Fruit fly (Drosophila melanogaster) whole organism, embryonic: Measurements from ENCODE around the gene CG32023.

Source experiments
- ATbp ChIP-seq: fragments of 200-800 bp; sonication (Bioruptor generic); optimal IDR thresholded peaks from 2 replicates; lab custom pipeline; 2017; ENCODE audit warnings: missing biosample characterization, mild to moderate bottlenecking, missing genetic modification characterization, missing genetic modification reagents
- Atf3 ChIP-seq: fragments of 200-800 bp; sonication (Bioruptor generic); optimal IDR thresholded peaks from 3 replicates; lab custom pipeline; 2016; ENCODE audit warnings: missing biosample characterization, missing genetic modification characterization
- B-H1 ChIP-seq: fragments of 200-800 bp; sonication (Bioruptor generic); IDR thresholded peaks from 3 replicates; pipeline ENCODE4 v1.3.6; 2022; ENCODE audit warnings: missing biosample characterization, missing genetic modification characterization
- CG10321 ChIP-seq: fragments of 200-800 bp; sonication (Bioruptor generic); IDR thresholded peaks from 2 replicates; pipeline ENCODE4 v1.3.6; 2022; ENCODE audit warnings: missing biosample characterization, missing genetic modification characterization
- CG10431 ChIP-seq: fragments of 200-800 bp; sonication (Bioruptor generic); optimal IDR thresholded peaks from 3 replicates; lab custom pipeline; 2018; ENCODE audit warnings: missing biosample characterization, mild to moderate bottlenecking, missing genetic modification characterization
- CG10543 ChIP-seq: fragments of 200-800 bp; sonication (Bioruptor generic); optimal IDR thresholded peaks from 3 replicates; lab custom pipeline; 2017; ENCODE audit warnings: missing biosample characterization, mild to moderate bottlenecking, missing genetic modification characterization, moderate library complexity
- CG10979 ChIP-seq: fragments of 200-800 bp; sonication (Bioruptor generic); optimal IDR thresholded peaks from 2 replicates; lab custom pipeline; 2018; ENCODE audit warnings: missing biosample characterization, mild to moderate bottlenecking, missing genetic modification characterization, moderate library complexity
- CG11456 ChIP-seq: fragments of 200-800 bp; sonication (Bioruptor generic); IDR thresholded peaks from 3 replicates; pipeline ENCODE4 v1.3.6; 2022; ENCODE audit warnings: missing biosample characterization, missing genetic modification characterization
- CG14441 ChIP-seq: fragments of 200-800 bp; sonication (Bioruptor generic); IDR thresholded peaks from 2 replicates; pipeline ENCODE4 v1.3.6; 2022; ENCODE audit warnings: missing biosample characterization, missing genetic modification characterization
- CG30403 ChIP-seq: fragments of 200-800 bp; sonication (Bioruptor generic); optimal IDR thresholded peaks from 3 replicates; lab custom pipeline; 2016; ENCODE audit warnings: missing biosample characterization, missing genetic modification characterization
- CG3163 ChIP-seq: fragments of 200-800 bp; sonication (Bioruptor generic); optimal IDR thresholded peaks from 3 replicates; lab custom pipeline; 2016; ENCODE audit warnings: missing biosample characterization, missing genetic modification characterization
- CG32532 ChIP-seq: fragments of 200-800 bp; sonication (Bioruptor generic); IDR thresholded peaks from 2 replicates; pipeline ENCODE4 v1.3.6; 2022; ENCODE audit warnings: missing biosample characterization, missing genetic modification characterization
- CG3838 ChIP-seq: fragments of 200-800 bp; sonication (Bioruptor generic); optimal IDR thresholded peaks from 3 replicates; lab custom pipeline; 2016; ENCODE audit warnings: missing biosample characterization, missing genetic modification characterization
- CG4328 ChIP-seq: fragments of 200-800 bp; sonication (Bioruptor generic); optimal IDR thresholded peaks from 3 replicates; lab custom pipeline; 2017; ENCODE audit warnings: missing biosample characterization, missing genetic modification reagents, missing genetic modification characterization
- CG43689 ChIP-seq: fragments of 200-800 bp; sonication (Bioruptor generic); IDR thresholded peaks from 2 replicates; pipeline ENCODE4 v1.3.6; 2022; ENCODE audit warnings: missing biosample characterization, missing genetic modification characterization
- CG7745 ChIP-seq: fragments of 200-800 bp; sonication (Bioruptor generic); optimal IDR thresholded peaks from 2 replicates; lab custom pipeline; 2018; ENCODE audit warnings: missing biosample characterization, mild to moderate bottlenecking, missing genetic modification characterization, moderate library complexity
- CG7839 ChIP-seq: fragments of 200-800 bp; sonication (Bioruptor generic); optimal IDR thresholded peaks from 3 replicates; lab custom pipeline; 2018; ENCODE audit warnings: missing biosample characterization, mild to moderate bottlenecking, missing genetic modification characterization, moderate library complexity
- CG8765 ChIP-seq: fragments of 200-800 bp; sonication (Bioruptor generic); IDR thresholded peaks from 2 replicates; pipeline ENCODE4 v1.3.6; 2022; ENCODE audit warnings: missing biosample characterization, missing genetic modification characterization
- CG9437 ChIP-seq: fragments of 200-800 bp; sonication (Bioruptor generic); optimal IDR thresholded peaks from 2 replicates; lab custom pipeline; 2018; ENCODE audit warnings: missing biosample characterization, mild to moderate bottlenecking, missing genetic modification characterization
- CG9876 ChIP-seq: fragments of 200-800 bp; sonication (Bioruptor generic); optimal IDR thresholded peaks from 2 replicates; lab custom pipeline; 2016; ENCODE audit warnings: missing biosample characterization, missing genetic modification characterization
- CTCF ChIP-seq: fragments of 200-800 bp; sonication (Bioruptor generic); optimal IDR thresholded peaks from 2 replicates; lab custom pipeline; 2017; ENCODE audit warnings: missing biosample characterization, mild to moderate bottlenecking, missing genetic modification characterization, moderate library complexity
- CoRest ChIP-seq: fragments of 200-800 bp; sonication (Bioruptor generic); optimal IDR thresholded peaks from 3 replicates; lab custom pipeline; 2018; ENCODE audit warnings: missing biosample characterization, mild to moderate bottlenecking, missing genetic modification characterization, moderate library complexity
- D19B ChIP-seq: fragments of 200-800 bp; sonication (Bioruptor generic); optimal IDR thresholded peaks from 2 replicates; lab custom pipeline; 2017; ENCODE audit warnings: missing biosample characterization, mild to moderate bottlenecking, missing genetic modification characterization
- Dp ChIP-seq: fragments of 200-800 bp; sonication (Bioruptor generic); optimal IDR thresholded peaks from 2 replicates; lab custom pipeline; 2018; ENCODE audit warnings: missing biosample characterization, mild to moderate bottlenecking, missing genetic modification characterization, moderate library complexity
- Fer2 ChIP-seq: fragments of 200-800 bp; sonication (Bioruptor generic); optimal IDR thresholded peaks from 2 replicates; lab custom pipeline; 2018; ENCODE audit warnings: missing biosample characterization, mild to moderate bottlenecking, missing genetic modification characterization, moderate library complexity
- H2.0 ChIP-seq: fragments of 200-800 bp; sonication (Bioruptor generic); IDR thresholded peaks from 2 replicates; pipeline ENCODE4 v1.3.6; 2022; ENCODE audit warnings: missing biosample characterization, missing genetic modification characterization
- HmgZ ChIP-seq: fragments of 200-800 bp; sonication (Bioruptor generic); optimal IDR thresholded peaks from 2 replicates; lab custom pipeline; 2018; ENCODE audit warnings: missing biosample characterization, mild to moderate bottlenecking, missing genetic modification characterization
- NC2β ChIP-seq: fragments of 200-800 bp; sonication (Bioruptor generic); optimal IDR thresholded peaks from 2 replicates; lab custom pipeline; 2016; ENCODE audit warnings: missing biosample characterization, missing genetic modification characterization
- Sry-β ChIP-seq: fragments of 200-800 bp; sonication (Bioruptor generic); optimal IDR thresholded peaks from 2 replicates; lab custom pipeline; 2018; ENCODE audit warnings: missing biosample characterization, mild to moderate bottlenecking, missing genetic modification characterization, moderate library complexity
- TFAM ChIP-seq: fragments of 200-800 bp; sonication (Bioruptor generic); optimal IDR thresholded peaks from 2 replicates; lab custom pipeline; 2017; ENCODE audit warnings: missing biosample characterization, missing genetic modification characterization, inconsistent platforms
- Trl ChIP-seq, 3 experiments: fragments of >200 bp in 2 of 3; fragments of 200-800 bp in 1 of 3; sonication (Bioruptor generic) in 1 of 3; optimal IDR thresholded peaks; 2 replicates in 1 of 3; 3 replicates in 2 of 3; lab custom pipeline; 2016 to 2017; ENCODE audit warnings: missing biosample characterization in 1 of 3, missing genetic modification characterization in 1 of 3
- ato ChIP-seq: fragments of 200-800 bp; sonication (Bioruptor generic); IDR thresholded peaks from 2 replicates; pipeline ENCODE4 v1.3.6; 2022; ENCODE audit warnings: missing biosample characterization, missing genetic modification characterization; ENCODE audit not compliant: partially characterized antibody
- crol ChIP-seq: fragments of 200-800 bp; sonication (Bioruptor generic); IDR thresholded peaks from 2 replicates; pipeline ENCODE4 v1.3.6; 2022; ENCODE audit warnings: missing biosample characterization, missing genetic modification characterization
- gce ChIP-seq: fragments of 200-800 bp; sonication (Bioruptor generic); IDR thresholded peaks from 3 replicates; pipeline ENCODE4 v1.3.6; 2022; ENCODE audit warnings: missing biosample characterization, missing genetic modification characterization
- grn ChIP-seq: fragments of 200-800 bp; sonication (Bioruptor generic); optimal IDR thresholded peaks from 3 replicates; lab custom pipeline; 2017; ENCODE audit warnings: missing biosample characterization, missing genetic modification characterization
- gro ChIP-seq: fragments of 200-800 bp; sonication (Bioruptor generic); optimal IDR thresholded peaks from 2 replicates; lab custom pipeline; 2016; ENCODE audit warnings: missing biosample characterization, missing genetic modification characterization
- ken ChIP-seq: fragments of 200-800 bp; sonication (Bioruptor generic); IDR thresholded peaks from 3 replicates; pipeline ENCODE4 v1.3.6; 2022; ENCODE audit warnings: missing biosample characterization, missing genetic modification characterization
- knrl ChIP-seq: fragments of 200-800 bp; sonication (Bioruptor generic); IDR thresholded peaks from 3 replicates; pipeline ENCODE4 v1.3.6; 2022; ENCODE audit warnings: missing biosample characterization, missing genetic modification characterization; ENCODE audit not compliant: partially characterized antibody
- lab ChIP-seq: fragments of 200-800 bp; sonication (Bioruptor generic); optimal IDR thresholded peaks from 3 replicates; lab custom pipeline; 2017; ENCODE audit warnings: missing biosample characterization, missing genetic modification characterization, mild to moderate bottlenecking, moderate library complexity, missing genetic modification reagents
- mld ChIP-seq: fragments of 200-800 bp; sonication (Bioruptor generic); IDR thresholded peaks from 3 replicates; pipeline ENCODE4 v1.3.6; 2022; ENCODE audit warnings: missing biosample characterization, missing genetic modification characterization; ENCODE audit not compliant: partially characterized antibody
- nerfin-1 ChIP-seq: fragments of 200-800 bp; sonication (Bioruptor generic); optimal IDR thresholded peaks from 3 replicates; lab custom pipeline; 2019; ENCODE audit warnings: missing biosample characterization, mild to moderate bottlenecking, missing genetic modification characterization, moderate library complexity
- onecut ChIP-seq: fragments of 200-800 bp; sonication (Bioruptor generic); IDR thresholded peaks from 2 replicates; pipeline ENCODE4 v1.3.6; 2022; ENCODE audit warnings: missing biosample characterization, missing genetic modification characterization
- otp ChIP-seq: fragments of 200-800 bp; sonication (Bioruptor generic); IDR thresholded peaks from 3 replicates; pipeline ENCODE4, ENCODE4 v1.3.6; 2022; ENCODE audit warnings: missing biosample characterization, missing genetic modification characterization
- rib ChIP-seq: fragments of 200-800 bp; sonication (Bioruptor generic); IDR thresholded peaks from 2 replicates; pipeline ENCODE4 v1.3.6; 2022; ENCODE audit warnings: missing biosample characterization, missing genetic modification characterization
- sd ChIP-seq: fragments of 200-800 bp; sonication (Bioruptor generic); optimal IDR thresholded peaks from 3 replicates; lab custom pipeline; 2018; ENCODE audit warnings: missing biosample characterization, mild to moderate bottlenecking, missing genetic modification characterization, moderate library complexity
- tap ChIP-seq: fragments of 200-800 bp; optimal IDR thresholded peaks from 3 replicates; lab custom pipeline; 2019; ENCODE audit warnings: missing biosample characterization, mild to moderate bottlenecking, missing genetic modification characterization, moderate library complexity
- tll ChIP-seq, 2 experiments: fragments of 200-800 bp in 1 of 2; fragments of >200 bp in 1 of 2; sonication (Bioruptor generic) in 1 of 2; optimal IDR thresholded peaks; 2 replicates each; lab custom pipeline; 2017 to 2019; ENCODE audit warnings: missing biosample characterization in 2 of 2, missing genetic modification characterization in 2 of 2, mild to moderate bottlenecking in 1 of 2, moderate library complexity in 1 of 2
- toy ChIP-seq: fragments of 200-800 bp; sonication (Bioruptor generic); IDR thresholded peaks from 2 replicates; pipeline ENCODE4 v1.3.6; 2022; ENCODE audit warnings: missing biosample characterization, missing genetic modification characterization
- wek ChIP-seq: fragments of 200-800 bp; sonication (Bioruptor generic); optimal IDR thresholded peaks from 3 replicates; lab custom pipeline; 2018; ENCODE audit warnings: missing biosample characterization, mild to moderate bottlenecking, missing genetic modification characterization, moderate library complexity
- z ChIP-seq: fragments of 200-800 bp; sonication (Bioruptor generic); IDR thresholded peaks from 3 replicates; pipeline ENCODE4 v1.3.6; 2022; ENCODE audit warnings: missing biosample characterization, missing genetic modification characterization
- zfh1 ChIP-seq: fragments of 200-800 bp; sonication (Bioruptor generic); IDR thresholded peaks from 3 replicates; pipeline ENCODE4 v1.3.6; 2022; ENCODE audit warnings: missing biosample characterization, missing genetic modification characterization

Gene CG32023

DNA sequence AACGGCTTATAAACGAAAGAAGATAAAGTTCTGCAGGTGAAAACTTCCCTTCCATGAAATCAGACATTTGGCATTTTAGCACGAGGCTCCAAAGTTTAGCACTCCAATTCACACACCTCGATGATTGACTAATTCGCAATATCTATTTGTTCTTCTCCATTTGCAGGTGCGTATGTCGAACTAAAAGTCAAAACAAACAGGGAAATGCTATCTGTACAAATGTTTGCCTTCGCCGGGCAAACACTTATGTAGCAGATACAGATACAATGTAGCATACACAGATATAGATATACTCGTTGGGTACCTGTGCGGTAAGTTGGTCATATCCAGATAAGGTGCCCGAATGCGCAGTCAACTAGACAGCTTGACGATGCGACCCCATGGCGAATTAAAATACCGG lies 30.9 kb upstream of the CG32023 start (continued):
- TF ChIP-seq tll (GFP tag; optimal IDR thresholded peaks at IDR 0.05; lab: Kevin White, UChicago) (peak in 1 of 2 experiments; percentile 23), TFAM (GFP tag; lab: Kevin White, UChicago) (no peak), z (GFP tag; lab: Robert Waterston, UW) (no peak), crol (GFP tag; lab: Robert Waterston, UW) (no peak), Dp (GFP tag; lab: Kevin White, UChicago) (no peak), otp (GFP tag; lab: Robert Waterston, UW) (0 out of 3 replicates have a peak, but pooled peaks have one; percentile 18), ATbp (GFP tag; lab: Kevin White, UChicago) (peak; percentile 66), knrl (GFP tag; lab: Robert Waterston, UW) (no peak), CoRest (no peak), sd (tag; lab: Kevin White, UChicago) (no peak), mld (GFP tag; lab: Robert Waterston, UW) (no peak), CTCF (GFP tag; lab: Kevin White, UChicago) (no peak), ken (no peak), H2.0 (no peak), ato (no peak), lab (GFP tag; lab: Kevin White, UChicago) (peak; percentile 14), gro (GFP tag; lab: Kevin White, UChicago) (no peak), CG7839 (tag; lab: Kevin White, UChicago) (no peak), zfh1 (0 out of 3 replicates have a peak, but pooled peaks have one; percentile 30), gce (GFP tag; lab: Robert Waterston, UW) (no peak), CG7745 (tag; lab: Kevin White, UChicago) (no peak), CG10431 (no peak), CG8765 (no peak), onecut (GFP tag; lab: Robert Waterston, UW) (peak; percentile 5; the same call in 1 of the 2 replicates), tap (tag; lab: Kevin White, UChicago) (peak; percentile 5), toy (no peak), CG3838 (GFP tag; lab: Kevin White, UChicago) (no peak), HmgZ (no peak), CG32532 (GFP tag; lab: Robert Waterston, UW) (no peak), NC2β (no peak), grn (no peak), CG43689 (no peak), CG10543 (GFP tag; lab: Kevin White, UChicago) (no peak), Trl (optimal IDR thresholded peaks at IDR 0.05; lab: Kevin White, UChicago) (no peak), Trl (GFP tag; optimal IDR thresholded peaks at IDR 0.05; lab: Kevin White, UChicago) (no peak), CG30403 (GFP tag; lab: Kevin White, UChicago) (no peak), CG11456 (GFP tag; lab: Robert Waterston, UW) (0 out of 3 replicates have a peak, but pooled peaks have one; percentile 54), CG3163 (GFP tag; lab: Kevin White, UChicago) (no peak), nerfin-1 (tag; lab: Kevin White, UChicago) (peak; percentile 26), CG4328 (GFP tag; lab: Kevin White, UChicago) (no peak), CG10979 (tag; lab: Kevin White, UChicago) (no peak), CG10321 (no peak), B-H1 (GFP tag; lab: Robert Waterston, UW) (no peak), CG9876 (GFP tag; lab: Kevin White, UChicago) (no peak), wek (GFP tag; lab: Kevin White, UChicago) (peak; percentile 72), D19B (GFP tag; lab: Kevin White, UChicago) (no peak), CG9437 (GFP tag; lab: Kevin White, UChicago) (no peak), CG14441 (no peak), Fer2 (no peak), Sry-β (GFP tag; lab: Kevin White, UChicago) (peak; percentile 12), rib (GFP tag; lab: Robert Waterston, UW) (no peak), Atf3 (GFP tag; lab: Kevin White, UChicago) (no peak)
